Worm (Caenorhabditis elegans) whole organism, mixed stage, embryonic: Measurements from ENCODE around the gene W01B6.5.

Experiments used
- bed-3 ChIP-seq: fragments of 200-800 bp; sonication (Bioruptor generic); optimal IDR thresholded peaks from 3 replicates; lab custom pipeline; 2018; ENCODE audit warnings: mild to moderate bottlenecking, missing genetic modification characterization, moderate library complexity, missing compliant biosample characterization
- blmp-1 ChIP-seq: fragments of 150-350 bp; optimal IDR thresholded peaks from 2 replicates; lab custom pipeline; 2014; ENCODE audit warnings: missing biosample characterization, missing genetic modification characterization
- ces-1 ChIP-seq: fragments of 150-350 bp; optimal IDR thresholded peaks from 2 replicates; lab custom pipeline; 2014; ENCODE audit warnings: missing biosample characterization, missing genetic modification reagents, missing genetic modification characterization
- hlh-1 ChIP-seq: fragments of 150-350 bp; optimal IDR thresholded peaks from 2 replicates; lab custom pipeline; 2014; ENCODE audit warnings: missing biosample characterization, missing genetic modification reagents, missing genetic modification characterization
- nhr-12 ChIP-seq: fragments of 150-350 bp; optimal IDR thresholded peaks from 2 replicates; lab custom pipeline; 2014; ENCODE audit warnings: missing biosample characterization, missing genetic modification characterization
- nhr-237 ChIP-seq: fragments of 150-350 bp; optimal IDR thresholded peaks from 2 replicates; lab custom pipeline; 2014; ENCODE audit warnings: missing biosample characterization, missing genetic modification characterization
- nhr-28 ChIP-seq: fragments of 150-350 bp; optimal IDR thresholded peaks from 2 replicates; lab custom pipeline; 2014; ENCODE audit warnings: missing biosample characterization, missing genetic modification characterization
- nhr-76 ChIP-seq: sonication (generic microtip); optimal IDR thresholded peaks from 2 replicates; lab custom pipeline; 2017; ENCODE audit warnings: missing biosample characterization, missing genetic modification characterization
- pha-4 ChIP-seq: fragments of 150-350 bp; optimal IDR thresholded peaks from 2 replicates; lab custom pipeline; 2018; ENCODE audit warnings: missing biosample characterization, missing genetic modification reagents, missing genetic modification characterization
- snpc-4 ChIP-seq: fragments of 150-350 bp; optimal IDR thresholded peaks from 2 replicates; lab custom pipeline; 2014; ENCODE audit warnings: missing biosample characterization, missing genetic modification characterization
- unc-39 ChIP-seq: fragments of 150-350 bp; optimal IDR thresholded peaks from 2 replicates; lab custom pipeline; 2014; ENCODE audit warnings: missing biosample characterization, missing genetic modification characterization
- unc-62 ChIP-seq: fragments of 150-350 bp; optimal IDR thresholded peaks from 2 replicates; lab custom pipeline; 2014; ENCODE audit warnings: missing biosample characterization, missing genetic modification reagents, missing genetic modification characterization
- zip-8 ChIP-seq: fragments of 150-350 bp; optimal IDR thresholded peaks from 2 replicates; lab custom pipeline; 2014; ENCODE audit warnings: missing biosample characterization, missing genetic modification characterization
- ztf-11 ChIP-seq: fragments of 150-350 bp; optimal IDR thresholded peaks from 2 replicates; lab custom pipeline; 2014; ENCODE audit warnings: missing biosample characterization, missing genetic modification characterization

ce11 chrIV:10046005-10046404 lies 30.0 kb upstream of the W01B6.5 start:
- TF ChIP-seq nhr-237 (tag; lab: Kevin White, UChicago) (no peak), nhr-76 (no peak), snpc-4 (no peak), pha-4 (tag; lab: Kevin White, UChicago) (no peak), zip-8 (tag; lab: Kevin White, UChicago) (no peak), unc-62 (GFP tag; lab: Kevin White, UChicago) (no peak), unc-39 (no peak), bed-3 (GFP tag; lab: Kevin White, UChicago) (no peak), nhr-28 (no peak), ces-1 (GFP tag; lab: Kevin White, UChicago) (no peak), ztf-11 (tag; lab: Kevin White, UChicago) (no peak), blmp-1 (tag; lab: Kevin White, UChicago) (no peak), nhr-12 (tag; lab: Kevin White, UChicago) (no peak), hlh-1 (tag; lab: Kevin White, UChicago) (no peak)
